Fruit fly (Drosophila melanogaster): ENCODE data around the gene CG43084.

CG43084 gene

DNA sequence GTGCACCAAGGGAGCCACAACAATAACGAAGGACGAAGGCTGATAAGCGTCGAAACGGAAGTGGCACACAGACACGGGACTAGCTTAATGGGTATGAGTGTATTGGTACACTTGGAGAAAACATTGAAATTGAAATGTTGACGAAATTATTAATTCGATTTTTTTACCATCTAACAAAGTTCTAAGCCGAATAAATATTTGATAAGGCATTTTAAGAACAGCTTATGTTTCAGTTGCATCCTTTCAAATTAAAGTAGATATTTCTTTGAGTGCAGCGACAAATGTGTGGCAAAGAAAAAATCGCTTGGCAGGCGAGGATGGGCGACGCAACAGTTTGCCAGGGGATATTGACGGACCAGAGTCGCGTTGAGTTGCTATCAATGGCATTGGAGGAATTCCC is 10.7 kb upstream of the CG43084 start (continued):
- TF ChIP-seq zen (tag; optimal IDR thresholded peaks at IDR 0.05) (no peak), Dek (tag; optimal IDR thresholded peaks at IDR 0.05) (no peak), CG17612 (GFP tag; IDR thresholded peaks at IDR 0.05) (no peak), Mrtf (GFP tag; IDR thresholded peaks at IDR 0.05) (no peak), CG11504 (tag; optimal IDR thresholded peaks at IDR 0.05) (peak; percentile 16), gem (tag; optimal IDR thresholded peaks at IDR 0.05) (peak; percentile 55), Nf-YC (tag; optimal IDR thresholded peaks at IDR 0.05) (no peak), CG1603 (tag; optimal IDR thresholded peaks at IDR 0.05) (peak; percentile 58), prd (optimal IDR thresholded peaks at IDR 0.05) (no peak), prd (GFP tag; IDR thresholded peaks at IDR 0.05) (peak; percentile 58; the same call in 1 of the 3 replicates), row (GFP tag; IDR thresholded peaks at IDR 0.05) (0 out of 3 replicates have a peak, but pooled peaks have one; percentile 35), HLH54F (GFP tag; optimal IDR thresholded peaks at IDR 0.05) (no peak), dmrt11E (tag; optimal IDR thresholded peaks at IDR 0.05) (peak; percentile 31), CG15269 (tag; optimal IDR thresholded peaks at IDR 0.05) (no peak), ssp (GFP tag; IDR thresholded peaks at IDR 0.05) (no peak), p53 (GFP tag; optimal IDR thresholded peaks at IDR 0.05) (no peak), CG10321 (GFP tag; IDR thresholded peaks at IDR 0.05) (no peak), pzg (GFP tag; optimal IDR thresholded peaks at IDR 0.05) (no peak), Pdp1 (GFP tag; optimal IDR thresholded peaks at IDR 0.05) (no peak), Mad (GFP tag; optimal IDR thresholded peaks at IDR 0.05) (no peak), CG2199 (GFP tag; IDR thresholded peaks at IDR 0.05) (no peak), esg (GFP tag; conservative IDR thresholded peaks at IDR 0.05) (no peak), CG10147 (GFP tag; optimal IDR thresholded peaks at IDR 0.05) (no peak), fd64A (GFP tag; optimal IDR thresholded peaks at IDR 0.05) (no peak), BEAF-32 (GFP tag; optimal IDR thresholded peaks at IDR 0.05) (no peak), wdn (GFP tag; IDR thresholded peaks at IDR 0.05) (no peak), CG11560 (tag; IDR thresholded peaks at IDR 0.05) (no peak), Xbp1 (GFP tag; optimal IDR thresholded peaks at IDR 0.05) (no peak), CG18262 (tag; optimal IDR thresholded peaks at IDR 0.05) (peak; percentile 28), hb (GFP tag; IDR thresholded peaks at IDR 0.05; ENCODE audit: partially characterized antibody) (no peak), CG4617 (GFP tag; optimal IDR thresholded peaks at IDR 0.05; ENCODE audit: borderline replicate concordance) (no peak), CG13123 (GFP tag; optimal IDR thresholded peaks at IDR 0.05) (no peak), Abd-B (GFP tag; optimal IDR thresholded peaks at IDR 0.05) (no peak), CG1602 (GFP tag; optimal IDR thresholded peaks at IDR 0.05) (peak; percentile 0), phol (tag; optimal IDR thresholded peaks at IDR 0.05) (peak; percentile 13), Opbp (GFP tag; IDR thresholded peaks at IDR 0.05; ENCODE audit: partially characterized antibody) (no peak), fd102C (GFP tag; optimal IDR thresholded peaks at IDR 0.05) (peak; percentile 21), CG12769 (tag; optimal IDR thresholded peaks at IDR 0.05) (no peak), ro (GFP tag; IDR thresholded peaks at IDR 0.05) (no peak), CG2712 (tag; optimal IDR thresholded peaks at IDR 0.05) (peak; percentile 43), TFAM (GFP tag; optimal IDR thresholded peaks at IDR 0.05) (no peak), sens (GFP tag) (peak; percentile 36), bab2 (GFP tag; optimal IDR thresholded peaks at IDR 0.05) (no peak), trem (tag; optimal IDR thresholded peaks at IDR 0.05) (peak; percentile 5), sug (tag; optimal IDR thresholded peaks at IDR 0.05) (no peak), Dip2 (GFP tag; IDR thresholded peaks at IDR 0.05) (no peak), caup (GFP tag; optimal IDR thresholded peaks at IDR 0.05; ENCODE audit: severe bottlenecking) (no peak), jing (GFP tag; optimal IDR thresholded peaks at IDR 0.05) (no peak), toy (GFP tag; IDR thresholded peaks at IDR 0.05) (no peak)

Measured in whole organism, embryonic.